Worm (Caenorhabditis elegans) whole organism, early embryonic: ENCODE results near the gene ntr-2.

Experiments used
- B0310.2 ChIP-seq: sonication (generic microtip); optimal IDR thresholded peaks from 2 replicates; lab custom pipeline; 2016; ENCODE audit warnings: mild to moderate bottlenecking, missing genetic modification characterization, missing compliant biosample characterization
- F13C5.2 ChIP-seq: sonication (generic microtip); optimal IDR thresholded peaks from 2 replicates; lab custom pipeline; 2017; ENCODE audit warnings: mild to moderate bottlenecking, missing genetic modification characterization, inconsistent platforms, missing compliant biosample characterization
- ama-1 ChIP-seq: fragments of 150-350 bp; optimal IDR thresholded peaks from 2 replicates; lab custom pipeline; 2014
- ceh-13 ChIP-seq: fragments of 200-800 bp; sonication (Bioruptor generic); optimal IDR thresholded peaks from 2 replicates; lab custom pipeline; 2018; ENCODE audit warnings: mild to moderate bottlenecking, missing genetic modification characterization, missing compliant biosample characterization
- ets-7 ChIP-seq: sonication (generic microtip); optimal IDR thresholded peaks from 2 replicates; lab custom pipeline; 2016; ENCODE audit warnings: missing genotype, missing genetic modification characterization, missing compliant biosample characterization
- hmbx-1 ChIP-seq: sonication (generic microtip); optimal IDR thresholded peaks from 2 replicates; lab custom pipeline; 2016; ENCODE audit warnings: mild to moderate bottlenecking, missing genetic modification characterization, missing compliant biosample characterization
- hmg-4 ChIP-seq: fragments of 200-800 bp; sonication (Bioruptor generic); optimal IDR thresholded peaks from 2 replicates; lab custom pipeline; 2018; ENCODE audit warnings: mild to moderate bottlenecking, missing genetic modification characterization, missing compliant biosample characterization
- scrt-1 ChIP-seq: fragments of 200-800 bp; sonication (Bioruptor generic); IDR thresholded peaks from 2 replicates; pipeline ENCODE4 v1.3.6; 2022; ENCODE audit warnings: missing genetic modification characterization, missing compliant biosample characterization
- sea-1 ChIP-seq: fragments of 200-800 bp; sonication (Bioruptor generic); conservative IDR thresholded peaks from 2 replicates; pipeline ENCODE4 v1.3.6; 2022; ENCODE audit warnings: missing genetic modification characterization, missing compliant biosample characterization
- tbx-37 ChIP-seq: fragments of 200-800 bp; sonication (Bioruptor generic); conservative IDR thresholded peaks from 2 replicates; pipeline ENCODE4 v1.3.6; 2022; ENCODE audit warnings: missing genetic modification reagents, missing genetic modification characterization, missing compliant biosample characterization

DNA sequence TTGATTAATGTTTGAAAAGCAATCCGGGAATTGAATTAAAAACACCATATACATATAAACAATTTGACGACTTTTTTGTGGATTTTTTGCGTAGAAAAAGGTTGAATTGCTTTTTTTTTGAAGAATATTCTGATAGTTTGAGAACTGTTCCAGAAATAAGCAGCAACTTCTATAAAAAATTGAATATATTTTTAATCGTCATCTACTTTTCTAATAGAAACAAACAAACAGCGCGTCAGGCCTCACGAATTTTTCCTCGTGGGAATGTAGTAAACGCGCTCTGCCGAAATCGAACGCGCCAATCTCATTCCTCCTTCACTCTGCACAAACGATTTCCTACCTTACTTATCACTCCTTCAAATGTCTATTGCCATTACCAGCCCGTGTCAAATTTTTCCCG, 35.5 kb upstream of the ntr-2 start, which contains the start of gene rgs-11:
- no peak for TF ChIP-seq ama-1
- TF ChIP-seq hmg-4, result no peak
- TF ChIP-seq scrt-1, result no peak
- TF ChIP-seq sea-1, result no peak
- TF ChIP-seq hmbx-1 (tag; lab: Kevin White, UChicago), result no peak
- no peak for TF ChIP-seq F13C5.2 (tag; lab: Kevin White, UChicago)
- no peak for TF ChIP-seq B0310.2
- no peak for TF ChIP-seq ets-7
- no peak for TF ChIP-seq ceh-13 (GFP tag; lab: Kevin White, UChicago)
- no peak for TF ChIP-seq tbx-37
